Worm (Caenorhabditis elegans): Measurements from ENCODE around the gene T22C8.1.

The T22C8.1 gene

ce11 chrII:8610585-8610984 lies 2.0 kb upstream of the T22C8.1 start:
- no peak for TF ChIP-seq egl-27 (tag; optimal IDR thresholded peaks at IDR 0.05)
- no peak for TF ChIP-seq ztf-4 (tag; optimal IDR thresholded peaks at IDR 0.05)
- no peak for TF ChIP-seq sea-2 (GFP tag; optimal IDR thresholded peaks at IDR 0.05)
- no peak for TF ChIP-seq ceh-82 (tag; optimal IDR thresholded peaks at IDR 0.05)
- TF ChIP-seq ceh-9 (tag; optimal IDR thresholded peaks at IDR 0.05), result no peak
- no peak for TF ChIP-seq mdl-1 (tag; optimal IDR thresholded peaks at IDR 0.05)
- TF ChIP-seq zag-1 (tag; optimal IDR thresholded peaks at IDR 0.05), result no peak
- TF ChIP-seq elt-2 (tag; optimal IDR thresholded peaks at IDR 0.05), result no peak
- no peak for TF ChIP-seq fos-1 (tag; optimal IDR thresholded peaks at IDR 0.05)
- TF ChIP-seq nhr-43 (tag; optimal IDR thresholded peaks at IDR 0.05; ENCODE audit: poor library complexity, severe bottlenecking), result no peak
- TF ChIP-seq lin-39 (tag; optimal IDR thresholded peaks at IDR 0.05), result no peak
- TF ChIP-seq ztf-11 (tag; optimal IDR thresholded peaks at IDR 0.05), result no peak

- no peak for TF ChIP-seq ZK546.5 (tag; optimal IDR thresholded peaks at IDR 0.05)
- TF ChIP-seq aly-2 (tag; optimal IDR thresholded peaks at IDR 0.05), result no peak
- TF ChIP-seq egl-27 (tag; optimal IDR thresholded peaks at IDR 0.05), result no peak
- TF ChIP-seq mml-1 (tag; optimal IDR thresholded peaks at IDR 0.05), result no peak
- TF ChIP-seq lin-15B (tag; optimal IDR thresholded peaks at IDR 0.05), result no peak
- TF ChIP-seq ceh-28 (tag; optimal IDR thresholded peaks at IDR 0.05), result no peak
- no peak for TF ChIP-seq unc-39 (tag; optimal IDR thresholded peaks at IDR 0.05)
- TF ChIP-seq nhr-11 (tag; optimal IDR thresholded peaks at IDR 0.05), result no peak
- TF ChIP-seq lin-39 (tag; optimal IDR thresholded peaks at IDR 0.05), result no peak
- no peak for TF ChIP-seq ztf-4 (tag; optimal IDR thresholded peaks at IDR 0.05)
- no peak for TF ChIP-seq fkh-10 (GFP tag; optimal IDR thresholded peaks at IDR 0.05)
- TF ChIP-seq nhr-67 (tag; optimal IDR thresholded peaks at IDR 0.05), result no peak
- TF ChIP-seq unc-62 (GFP tag; optimal IDR thresholded peaks at IDR 0.05), result no peak
- TF ChIP-seq nhr-76 (tag; optimal IDR thresholded peaks at IDR 0.05), result no peak
- no peak for TF ChIP-seq nhr-28 (tag; optimal IDR thresholded peaks at IDR 0.05)
- no peak for TF ChIP-seq tbx-2 (tag; optimal IDR thresholded peaks at IDR 0.05)
- TF ChIP-seq nfya-1 (tag; optimal IDR thresholded peaks at IDR 0.05; ENCODE audit: insufficient read depth), result no peak
- no peak for TF ChIP-seq elt-2 (tag; optimal IDR thresholded peaks at IDR 0.05)
- TF ChIP-seq fkh-2 (tag; optimal IDR thresholded peaks at IDR 0.05), result no peak
- TF ChIP-seq daf-12 (tag; optimal IDR thresholded peaks at IDR 0.05), result no peak
These were observed 1.2 kb upstream of the T22C8.1 start for ce11 chrII:8611330-8611729.

ce11 chrII:8616155-8616554 lies 3.6 kb downstream of the T22C8.1 start:
- TF ChIP-seq nfya-1 (tag; optimal IDR thresholded peaks at IDR 0.05; ENCODE audit: insufficient read depth) (no peak), nhr-67 (tag; optimal IDR thresholded peaks at IDR 0.05) (no peak), lin-15B (tag; optimal IDR thresholded peaks at IDR 0.05) (no peak), ceh-82 (tag; optimal IDR thresholded peaks at IDR 0.05) (no peak), ceh-16 (tag; optimal IDR thresholded peaks at IDR 0.05) (no peak), nhr-76 (tag; optimal IDR thresholded peaks at IDR 0.05) (no peak), elt-2 (tag; optimal IDR thresholded peaks at IDR 0.05) (no peak)

ce11 chrII:8617516-8617915 lies 4.9 kb downstream of the T22C8.1 start, which contains the start of gene chhy-1:
Gene chhy-1, minus strand, starts transcription at chrII:8617616.
- TF ChIP-seq snpc-4 (tag; optimal IDR thresholded peaks at IDR 0.05), result no peak
- TF ChIP-seq fos-1 (tag; optimal IDR thresholded peaks at IDR 0.05), result no peak
- TF ChIP-seq sea-2 (GFP tag; optimal IDR thresholded peaks at IDR 0.05), result no peak

- TF ChIP-seq R02D3.7 (tag; optimal IDR thresholded peaks at IDR 0.05) (no peak), mml-1 (tag; optimal IDR thresholded peaks at IDR 0.05) (no peak), egl-5 (tag; optimal IDR thresholded peaks at IDR 0.05) (no peak), pha-4 (tag; optimal IDR thresholded peaks at IDR 0.05) (peak; percentile 10), ZK546.5 (tag; optimal IDR thresholded peaks at IDR 0.05) (no peak)
These were observed 9.3 kb downstream of the T22C8.1 start, which contains the start of gene T22C8.3 for ce11 chrII:8621883-8622282. Gene T22C8.3, minus strand, starts transcription at chrII:8621983.

- TF ChIP-seq snpc-4 (tag; optimal IDR thresholded peaks at IDR 0.05), result no peak
- no peak for TF ChIP-seq unc-62 (GFP tag; optimal IDR thresholded peaks at IDR 0.05)
- TF ChIP-seq fos-1 (tag; optimal IDR thresholded peaks at IDR 0.05), result no peak
- no peak for TF ChIP-seq aly-2 (tag; optimal IDR thresholded peaks at IDR 0.05)
- no peak for TF ChIP-seq ceh-82 (tag; optimal IDR thresholded peaks at IDR 0.05)
These were observed 10.8 kb downstream of the T22C8.1 start, which contains the start of gene T22C8.4 for ce11 chrII:8623396-8623795. Gene T22C8.4, minus strand, starts transcription at chrII:8623496.

All from whole organism, L3 larva.